Worm (Caenorhabditis elegans) whole organism, L2 larva: Measurements from ENCODE around the gene C16B8.2.
A peak's percentile ranks its signal among the peaks of the same experiment; 100 is the strongest.

Experiments used
- F13H6.1 ChIP-seq: sonication (generic microtip); optimal IDR thresholded peaks from 2 replicates; lab custom pipeline; 2016; ENCODE audit warnings: missing genetic modification characterization, missing compliant biosample characterization
- R02D3.7 ChIP-seq: fragments of 150-350 bp; optimal IDR thresholded peaks from 2 replicates; lab custom pipeline; 2014; ENCODE audit warnings: missing biosample characterization, missing genetic modification characterization
- Y55F3AM.14 ChIP-seq: fragments of 200-800 bp; sonication (Bioruptor generic); optimal IDR thresholded peaks from 2 replicates; lab custom pipeline; 2018; ENCODE audit warnings: mild to moderate bottlenecking, missing genetic modification characterization, missing compliant biosample characterization
- ZK546.5 ChIP-seq: sonication (generic microtip); optimal IDR thresholded peaks from 2 replicates; lab custom pipeline; 2017; ENCODE audit warnings: missing biosample characterization, missing genetic modification characterization
- ama-1 ChIP-seq: fragments of 150-350 bp; optimal IDR thresholded peaks from 2 replicates; lab custom pipeline; 2018; ENCODE audit warnings: inconsistent platforms
- blmp-1 ChIP-seq: sonication (generic microtip); optimal IDR thresholded peaks from 2 replicates; lab custom pipeline; 2017; ENCODE audit warnings: missing genetic modification characterization, mild to moderate bottlenecking, missing compliant biosample characterization, antibody characterized with exemption, moderate library complexity; ENCODE audit not compliant: insufficient read depth
- ceh-82 ChIP-seq: fragments of 150-350 bp; optimal IDR thresholded peaks from 2 replicates; lab custom pipeline; 2014; ENCODE audit warnings: missing biosample characterization, missing genetic modification characterization
- crh-2 ChIP-seq: sonication (generic microtip); optimal IDR thresholded peaks from 2 replicates; lab custom pipeline; 2017; ENCODE audit warnings: missing biosample characterization, missing genetic modification characterization
- dmd-4 ChIP-seq: sonication (generic microtip); optimal IDR thresholded peaks from 2 replicates; lab custom pipeline; 2017; ENCODE audit warnings: missing biosample characterization, missing genetic modification characterization
- egl-27 ChIP-seq: sonication (generic microtip); optimal IDR thresholded peaks from 3 replicates; lab custom pipeline; 2017; ENCODE audit warnings: missing biosample characterization, missing genetic modification reagents, missing genetic modification characterization
- elt-1 ChIP-seq: fragments of 150-350 bp; optimal IDR thresholded peaks from 2 replicates; lab custom pipeline; 2014; ENCODE audit warnings: missing biosample characterization, missing genetic modification characterization
- elt-3 ChIP-seq: sonication (generic microtip); optimal IDR thresholded peaks from 2 replicates; lab custom pipeline; 2017; ENCODE audit warnings: missing biosample characterization, missing genetic modification characterization
- fos-1 ChIP-seq: fragments of 150-350 bp; optimal IDR thresholded peaks from 2 replicates; lab custom pipeline; 2014; ENCODE audit warnings: missing biosample characterization, missing genetic modification characterization
- gmeb-1 ChIP-seq: fragments of 150-350 bp; optimal IDR thresholded peaks from 2 replicates; lab custom pipeline; 2014; ENCODE audit warnings: missing biosample characterization, missing genetic modification characterization
- lin-13 ChIP-seq: fragments of 150-350 bp; optimal IDR thresholded peaks from 2 replicates; lab custom pipeline; 2014; ENCODE audit warnings: missing biosample characterization, missing genetic modification reagents, missing genetic modification characterization
- lsy-2 ChIP-seq, 2 experiments: fragments of 150-350 bp in 1 of 2; sonication (generic microtip) in 1 of 2; optimal IDR thresholded peaks; 2 replicates each; lab custom pipeline; 2014 to 2017; ENCODE audit warnings: missing biosample characterization in 2 of 2, missing genetic modification characterization in 2 of 2
- mab-5 ChIP-seq: fragments of 150-350 bp; optimal IDR thresholded peaks from 2 replicates; lab custom pipeline; 2014; ENCODE audit warnings: missing biosample characterization, missing genetic modification characterization
- nhr-10 ChIP-seq: sonication (generic microtip); optimal IDR thresholded peaks from 2 replicates; lab custom pipeline; 2017; ENCODE audit warnings: missing biosample characterization, missing genetic modification characterization
- nhr-11 ChIP-seq: fragments of 150-350 bp; optimal IDR thresholded peaks from 2 replicates; lab custom pipeline; 2014; ENCODE audit warnings: missing biosample characterization, missing genetic modification characterization
- nhr-12 ChIP-seq: fragments of 150-350 bp; optimal IDR thresholded peaks from 2 replicates; lab custom pipeline; 2014; ENCODE audit warnings: missing biosample characterization, missing genetic modification characterization
- nhr-129 ChIP-seq: fragments of 150-350 bp; optimal IDR thresholded peaks from 2 replicates; lab custom pipeline; 2014; ENCODE audit warnings: missing biosample characterization, missing genetic modification characterization
- nhr-21 ChIP-seq: fragments of 150-350 bp; optimal IDR thresholded peaks from 2 replicates; lab custom pipeline; 2014; ENCODE audit warnings: missing biosample characterization, missing genetic modification characterization
- nhr-23 ChIP-seq: fragments of 150-350 bp; optimal IDR thresholded peaks from 2 replicates; lab custom pipeline; 2014; ENCODE audit warnings: missing biosample characterization, missing genetic modification reagents, missing genetic modification characterization
- nhr-237 ChIP-seq: fragments of 150-350 bp; optimal IDR thresholded peaks from 2 replicates; lab custom pipeline; 2014; ENCODE audit warnings: missing biosample characterization, missing genetic modification characterization
- nhr-77 ChIP-seq: fragments of 150-350 bp; optimal IDR thresholded peaks from 2 replicates; lab custom pipeline; 2014; ENCODE audit warnings: missing biosample characterization, missing genetic modification characterization
- sem-4 ChIP-seq: fragments of 150-350 bp; optimal IDR thresholded peaks from 2 replicates; lab custom pipeline; 2014; ENCODE audit warnings: missing biosample characterization, missing genetic modification reagents, missing genetic modification characterization
- skn-1 ChIP-seq: sonication (generic microtip); optimal IDR thresholded peaks from 2 replicates; lab custom pipeline; 2017; ENCODE audit warnings: missing biosample characterization, missing genetic modification characterization
- sma-3 ChIP-seq: sonication (generic microtip); optimal IDR thresholded peaks from 2 replicates; lab custom pipeline; 2016; ENCODE audit warnings: missing genetic modification reagents, missing genetic modification characterization, missing compliant biosample characterization
- sma-9 ChIP-seq, 2 experiments: fragments of 150-350 bp in 1 of 2; sonication (generic microtip) in 1 of 2; optimal IDR thresholded peaks; 2 replicates each; lab custom pipeline; 2014 to 2016; ENCODE audit warnings: missing genetic modification characterization in 2 of 2, mild to moderate bottlenecking in 1 of 2, missing biosample characterization in 1 of 2, missing compliant biosample characterization in 1 of 2, missing genetic modification reagents in 1 of 2, moderate library complexity in 1 of 2
- unc-39 ChIP-seq: fragments of 150-350 bp; optimal IDR thresholded peaks from 2 replicates; lab custom pipeline; 2014; ENCODE audit warnings: missing biosample characterization, missing genetic modification characterization
- unc-55 ChIP-seq: fragments of 150-350 bp; sonication (generic microtip); optimal IDR thresholded peaks from 3 replicates; lab custom pipeline; 2014; ENCODE audit warnings: missing biosample characterization, missing genetic modification reagents, missing genetic modification characterization
- unc-62 ChIP-seq: fragments of 150-350 bp; optimal IDR thresholded peaks from 2 replicates; lab custom pipeline; 2014; ENCODE audit warnings: missing biosample characterization, missing genetic modification reagents, missing genetic modification characterization
- zag-1 ChIP-seq: fragments of 150-350 bp; optimal IDR thresholded peaks from 2 replicates; lab custom pipeline; 2014; ENCODE audit warnings: missing biosample characterization, missing genetic modification characterization
- ztf-1 ChIP-seq: fragments of 200-800 bp; sonication (Bioruptor generic); conservative IDR thresholded peaks from 2 replicates; pipeline ENCODE4 v1.3.6; 2022; ENCODE audit warnings: missing genetic modification characterization, missing compliant biosample characterization
- ztf-11 ChIP-seq: sonication (generic microtip); optimal IDR thresholded peaks from 2 replicates; lab custom pipeline; 2017; ENCODE audit warnings: missing biosample characterization, missing genetic modification characterization

C16B8.2 gene

ce11 chrX:3966332-3966731, at the start of gene C16B8.2:
Gene C16B8.2, minus strand, starts transcription at chrX:3966432.
- no peak for TF ChIP-seq unc-39 (tag; lab: Kevin White, UChicago)
- TF ChIP-seq egl-27 (tag; lab: Kevin White, UChicago) = no peak
- TF ChIP-seq ZK546.5 (tag; lab: Kevin White, UChicago) = no peak
- no peak for TF ChIP-seq unc-62 (GFP tag; lab: Kevin White, UChicago)
- TF ChIP-seq blmp-1 = no peak
- TF ChIP-seq elt-3 = no peak
- no peak for TF ChIP-seq lsy-2 (tag; optimal IDR thresholded peaks at IDR 0.05; lab: Kevin White, UChicago)
- no peak for TF ChIP-seq ama-1 (lab: Kevin White, UChicago)
- no peak for TF ChIP-seq nhr-12 (tag; lab: Kevin White, UChicago)
- TF ChIP-seq gmeb-1 (tag; lab: Kevin White, UChicago) = no peak
- TF ChIP-seq skn-1 (tag; lab: Kevin White, UChicago) = no peak
- TF ChIP-seq mab-5 (tag; lab: Kevin White, UChicago) = no peak
- no peak for TF ChIP-seq ztf-11 (tag; lab: Kevin White, UChicago)
- no peak for TF ChIP-seq nhr-77 (tag; lab: Kevin White, UChicago)
- TF ChIP-seq nhr-11 (tag; lab: Kevin White, UChicago) = no peak
- TF ChIP-seq sem-4 (tag; lab: Kevin White, UChicago) = no peak

- TF ChIP-seq crh-2 (no peak), R02D3.7 (tag; lab: Kevin White, UChicago) (no peak), nhr-21 (no peak), nhr-23 (tag; lab: Kevin White, UChicago) (no peak), dmd-4 (no peak), ZK546.5 (tag; lab: Kevin White, UChicago) (no peak), unc-62 (GFP tag; lab: Kevin White, UChicago) (no peak), ceh-82 (tag; lab: Kevin White, UChicago) (no peak), nhr-10 (tag; lab: Kevin White, UChicago) (no peak), gmeb-1 (tag; lab: Kevin White, UChicago) (no peak), zag-1 (tag; lab: Kevin White, UChicago) (no peak), fos-1 (tag; lab: Kevin White, UChicago) (no peak)
Observed at ce11 chrX:4011919-4012318, 45.7 kb upstream of the C16B8.2 start, which contains the start of gene mop-25.1. Gene mop-25.1, plus strand, starts transcription at chrX:4012219.

ce11 chrX:4010383-4010782, 44.2 kb upstream of the C16B8.2 start:
- no peak for TF ChIP-seq unc-62 (GFP tag; lab: Kevin White, UChicago)
- no peak for TF ChIP-seq nhr-23 (tag; lab: Kevin White, UChicago)
- no peak for TF ChIP-seq unc-39 (tag; lab: Kevin White, UChicago)
- TF ChIP-seq blmp-1 = no peak
- no peak for TF ChIP-seq fos-1 (tag; lab: Kevin White, UChicago)
- TF ChIP-seq nhr-237 (tag; lab: Kevin White, UChicago) = no peak

- TF ChIP-seq lin-13 (GFP tag; lab: Kevin White, UChicago) = no peak
- TF ChIP-seq unc-55 = no peak
- TF ChIP-seq fos-1 (tag; lab: Kevin White, UChicago) = peak; percentile 98
- TF ChIP-seq nhr-10 (tag; lab: Kevin White, UChicago) = no peak
- TF ChIP-seq nhr-129 (tag; lab: Kevin White, UChicago) = peak; percentile 99
- no peak for TF ChIP-seq ztf-1
- TF ChIP-seq skn-1 (tag; lab: Kevin White, UChicago) = peak; percentile 77
- TF ChIP-seq sma-3 (GFP tag; lab: Kevin White, UChicago) = peak; percentile 15
- peak; percentile 35 for TF ChIP-seq F13H6.1
- no peak for TF ChIP-seq unc-39 (tag; lab: Kevin White, UChicago)
- no peak for TF ChIP-seq elt-1 (tag; lab: Kevin White, UChicago)
- TF ChIP-seq gmeb-1 (tag; lab: Kevin White, UChicago) = peak; percentile 51
- peak; percentile 63 for TF ChIP-seq sma-9 (GFP tag; optimal IDR thresholded peaks at IDR 0.05; lab: Kevin White, UChicago)
- TF ChIP-seq sma-9 (tag; optimal IDR thresholded peaks at IDR 0.05; lab: Kevin White, UChicago) = no peak
- peak; percentile 82 for TF ChIP-seq crh-2
- no peak for TF ChIP-seq Y55F3AM.14 (GFP tag; lab: Kevin White, UChicago)
- TF ChIP-seq, all 48 proteins: peak for 8
Observed at ce11 chrX:4008922-4009321, 42.7 kb upstream of the C16B8.2 start.
